Worm (Caenorhabditis elegans): ENCODE results near the gene crh-2.

ce11 chrII:5234728-5235127 is 47.4 kb upstream of the crh-2 start:
- no peak for TF ChIP-seq snpc-4 (tag; optimal IDR thresholded peaks at IDR 0.05)
- TF ChIP-seq lin-32 (GFP tag; optimal IDR thresholded peaks at IDR 0.05), result no peak
- no peak for TF ChIP-seq elt-3 (tag; optimal IDR thresholded peaks at IDR 0.05)
- TF ChIP-seq unc-62 (GFP tag; optimal IDR thresholded peaks at IDR 0.05), result no peak
- no peak for TF ChIP-seq mep-1 (tag; optimal IDR thresholded peaks at IDR 0.05)
- TF ChIP-seq pha-4 (tag; optimal IDR thresholded peaks at IDR 0.05), result no peak
- TF ChIP-seq ham-2 (GFP tag; optimal IDR thresholded peaks at IDR 0.05), result no peak
- TF ChIP-seq sem-2 (GFP tag; optimal IDR thresholded peaks at IDR 0.05), result no peak
- no peak for TF ChIP-seq nhr-76 (tag; optimal IDR thresholded peaks at IDR 0.05)
- no peak for TF ChIP-seq hlh-1 (tag; optimal IDR thresholded peaks at IDR 0.05)
- no peak for TF ChIP-seq cnd-1 (tag; optimal IDR thresholded peaks at IDR 0.05)
- TF ChIP-seq sptf-1 (tag; optimal IDR thresholded peaks at IDR 0.05), result no peak
- no peak for TF ChIP-seq nhr-237 (tag; optimal IDR thresholded peaks at IDR 0.05)
- no peak for TF ChIP-seq nhr-28 (tag; optimal IDR thresholded peaks at IDR 0.05)
